Fruit fly (Drosophila melanogaster): ENCODE data around the gene CG7878.
"Not testable (repeated sequence)": the region's sequence is repeated elsewhere in the genome, so short reads cannot be mapped to it uniquely, and the experiment has no call there.

DNA sequence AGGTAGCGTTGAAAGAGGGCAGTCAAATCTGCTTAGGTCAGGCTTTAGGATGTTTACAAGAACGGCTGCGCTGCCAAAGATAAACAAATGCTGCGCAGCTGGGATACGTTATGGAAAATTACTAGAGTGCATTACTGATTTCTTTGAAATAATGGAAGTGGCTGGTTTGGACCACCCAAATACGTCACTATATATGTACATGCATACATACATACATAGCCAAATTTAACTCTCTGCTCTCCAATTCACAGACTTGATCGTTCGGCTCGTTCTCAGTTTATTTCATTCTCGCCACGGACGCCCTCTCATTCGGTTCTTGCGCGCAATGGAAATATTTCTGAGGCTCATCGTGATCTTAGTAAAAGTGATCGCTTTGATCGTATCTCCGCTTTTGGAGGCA is 28.7 kb upstream of the CG7878 start, which contains the start of gene CG7900:
- not testable (repeated sequence) for TF ChIP-seq CTCF, CG8478 (optimal IDR thresholded peaks at IDR 0.05)
